Worm (Caenorhabditis elegans) whole organism, L4/young adult: Measurements from ENCODE around the gene F22E12.1.

Source experiments
- W03F9.2 ChIP-seq: fragments of 150-350 bp; optimal IDR thresholded peaks from 2 replicates; lab custom pipeline; 2014; ENCODE audit warnings: missing biosample characterization, missing genetic modification characterization
- dao-5 ChIP-seq: sonication (generic microtip); optimal IDR thresholded peaks from 2 replicates; lab custom pipeline; 2016; ENCODE audit warnings: missing genotype, missing genetic modification characterization, moderate library complexity, missing compliant biosample characterization
- him-1 ChIP-seq: sonication (generic microtip); optimal IDR thresholded peaks from 2 replicates; lab custom pipeline; 2016; ENCODE audit warnings: missing genotype, missing genetic modification reagents, missing genetic modification characterization, missing compliant biosample characterization

ce11 chrV:10501295-10501694, 44.1 kb upstream of the F22E12.1 start, which contains the start of gene C35A5.3:
- TF ChIP-seq dao-5 (tag; lab: Kevin White, UChicago) (no peak), him-1 (no peak), W03F9.2 (tag; lab: Kevin White, UChicago) (no peak)
